Worm (Caenorhabditis elegans) whole organism, L4/young adult: ENCODE data around the gene F28G4.2.

Experiments
- W03F9.2 ChIP-seq: fragments of 150-350 bp; optimal IDR thresholded peaks from 2 replicates; lab custom pipeline; 2014; ENCODE audit warnings: missing biosample characterization, missing genetic modification characterization
- dao-5 ChIP-seq: sonication (generic microtip); optimal IDR thresholded peaks from 2 replicates; lab custom pipeline; 2016; ENCODE audit warnings: missing genotype, missing genetic modification characterization, moderate library complexity, missing compliant biosample characterization
- him-1 ChIP-seq: sonication (generic microtip); optimal IDR thresholded peaks from 2 replicates; lab custom pipeline; 2016; ENCODE audit warnings: missing genotype, missing genetic modification reagents, missing genetic modification characterization, missing compliant biosample characterization

ce11 chrV:16235647-16236046, 46.5 kb downstream of the F28G4.2 start, which contains the start of gene srh-98:
- TF ChIP-seq him-1 (tag; lab: Kevin White, UChicago) (no peak), dao-5 (tag; lab: Kevin White, UChicago) (no peak), W03F9.2 (tag; lab: Kevin White, UChicago) (no peak)
